Worm (Caenorhabditis elegans): Measurements from ENCODE around the gene cki-2.

- TF ChIP-seq skn-1 (tag; optimal IDR thresholded peaks at IDR 0.05): no peak
- TF ChIP-seq fos-1 (tag; optimal IDR thresholded peaks at IDR 0.05): no peak
- TF ChIP-seq nhr-48 (tag; optimal IDR thresholded peaks at IDR 0.05): no peak
- TF ChIP-seq ztf-11 (tag; optimal IDR thresholded peaks at IDR 0.05): no peak
Observed at ce11 chrII:7849697-7850096, 33.4 kb downstream of the cki-2 start, which contains the start of gene acr-7.
